Worm (Caenorhabditis elegans) whole organism, late embryonic: ENCODE data around the gene R08D7.5.

Experiments
- F13H6.1 ChIP-seq: sonication (generic microtip); optimal IDR thresholded peaks from 2 replicates; lab custom pipeline; 2016; ENCODE audit warnings: missing genetic modification characterization, missing compliant biosample characterization
- ceh-14 ChIP-seq: sonication (generic microtip); optimal IDR thresholded peaks from 2 replicates; lab custom pipeline; 2016; ENCODE audit warnings: missing genotype, missing genetic modification characterization, missing compliant biosample characterization
- ceh-34 ChIP-seq: sonication (generic microtip); optimal IDR thresholded peaks from 2 replicates; lab custom pipeline; 2016; ENCODE audit warnings: mild to moderate bottlenecking, missing genetic modification characterization, missing compliant biosample characterization
- ceh-45 ChIP-seq: fragments of 200-800 bp; sonication (Bioruptor generic); IDR thresholded peaks from 2 replicates; pipeline ENCODE4 v1.3.6; 2022; ENCODE audit warnings: missing genetic modification reagents, missing genetic modification characterization, missing compliant biosample characterization
- ceh-6 ChIP-seq: fragments of 200-800 bp; sonication (Bioruptor generic); optimal IDR thresholded peaks from 2 replicates; lab custom pipeline; 2018; ENCODE audit warnings: mild to moderate bottlenecking, missing genetic modification characterization, missing compliant biosample characterization
- dmd-4 ChIP-seq: sonication (generic microtip); optimal IDR thresholded peaks from 2 replicates; lab custom pipeline; 2016; ENCODE audit warnings: borderline replicate concordance, missing genetic modification characterization, missing compliant biosample characterization
- fkh-6 ChIP-seq: sonication (generic microtip); optimal IDR thresholded peaks from 2 replicates; lab custom pipeline; 2016; ENCODE audit warnings: missing genetic modification characterization, missing compliant biosample characterization
- hlh-13 ChIP-seq: fragments of 200-800 bp; sonication (Bioruptor generic); optimal IDR thresholded peaks from 2 replicates; lab custom pipeline; 2018; ENCODE audit warnings: mild to moderate bottlenecking, missing genetic modification characterization, missing compliant biosample characterization
- lin-11 ChIP-seq: fragments of 200-800 bp; sonication (Bioruptor generic); optimal IDR thresholded peaks from 2 replicates; lab custom pipeline; 2018; ENCODE audit warnings: mild to moderate bottlenecking, missing genetic modification characterization, missing compliant biosample characterization
- nhr-232 ChIP-seq: sonication (generic microtip); optimal IDR thresholded peaks from 2 replicates; lab custom pipeline; 2016; ENCODE audit warnings: missing genetic modification characterization, missing compliant biosample characterization
- pag-3 ChIP-seq: sonication (generic microtip); optimal IDR thresholded peaks from 2 replicates; lab custom pipeline; 2016; ENCODE audit warnings: missing compliant biosample characterization, missing genetic modification characterization, borderline replicate concordance
- pat-9 ChIP-seq: fragments of 200-800 bp; sonication (Bioruptor generic); optimal IDR thresholded peaks from 2 replicates; lab custom pipeline; 2018; ENCODE audit warnings: mild to moderate bottlenecking, missing genetic modification characterization, moderate library complexity, missing compliant biosample characterization
- unc-55 ChIP-seq: sonication (generic microtip); optimal IDR thresholded peaks from 2 replicates; lab custom pipeline; 2017; ENCODE audit warnings: missing biosample characterization, missing genetic modification reagents, missing genetic modification characterization

R08D7.5 gene

DNA sequence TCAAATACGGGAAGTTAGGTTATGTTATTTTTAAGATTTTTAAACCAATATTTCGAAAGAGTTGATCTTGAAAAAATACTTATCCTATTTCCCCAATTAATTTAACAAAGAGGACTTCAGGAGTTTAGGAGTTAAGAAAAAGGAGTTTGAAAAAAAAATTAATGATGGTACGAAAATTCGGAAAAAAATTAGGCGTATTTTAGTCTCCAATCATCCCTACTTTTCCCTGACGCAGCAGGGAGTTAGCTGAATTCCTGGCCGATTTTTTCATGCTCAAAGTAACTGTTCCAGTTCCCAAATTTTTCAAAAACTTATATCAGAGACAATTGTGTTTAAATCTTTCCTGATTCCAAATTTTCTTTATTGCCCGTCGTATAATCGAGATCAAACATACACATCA, 49.7 kb downstream of the R08D7.5 start:
- TF ChIP-seq hlh-13 (no peak), ceh-34 (no peak), ceh-6 (GFP tag; lab: Kevin White, UChicago) (no peak), pag-3 (no peak), dmd-4 (tag; lab: Kevin White, UChicago) (no peak), unc-55 (GFP tag; lab: Kevin White, UChicago) (no peak), lin-11 (no peak), pat-9 (tag; lab: Kevin White, UChicago) (no peak), ceh-14 (tag; lab: Kevin White, UChicago) (no peak), fkh-6 (no peak), F13H6.1 (tag; lab: Kevin White, UChicago) (no peak), nhr-232 (tag; lab: Kevin White, UChicago) (no peak), ceh-45 (GFP tag; lab: Robert Waterston, UW) (no peak)
